Worm (Caenorhabditis elegans): ENCODE measurements around the gene pigw-1.

pigw-1 gene

DNA sequence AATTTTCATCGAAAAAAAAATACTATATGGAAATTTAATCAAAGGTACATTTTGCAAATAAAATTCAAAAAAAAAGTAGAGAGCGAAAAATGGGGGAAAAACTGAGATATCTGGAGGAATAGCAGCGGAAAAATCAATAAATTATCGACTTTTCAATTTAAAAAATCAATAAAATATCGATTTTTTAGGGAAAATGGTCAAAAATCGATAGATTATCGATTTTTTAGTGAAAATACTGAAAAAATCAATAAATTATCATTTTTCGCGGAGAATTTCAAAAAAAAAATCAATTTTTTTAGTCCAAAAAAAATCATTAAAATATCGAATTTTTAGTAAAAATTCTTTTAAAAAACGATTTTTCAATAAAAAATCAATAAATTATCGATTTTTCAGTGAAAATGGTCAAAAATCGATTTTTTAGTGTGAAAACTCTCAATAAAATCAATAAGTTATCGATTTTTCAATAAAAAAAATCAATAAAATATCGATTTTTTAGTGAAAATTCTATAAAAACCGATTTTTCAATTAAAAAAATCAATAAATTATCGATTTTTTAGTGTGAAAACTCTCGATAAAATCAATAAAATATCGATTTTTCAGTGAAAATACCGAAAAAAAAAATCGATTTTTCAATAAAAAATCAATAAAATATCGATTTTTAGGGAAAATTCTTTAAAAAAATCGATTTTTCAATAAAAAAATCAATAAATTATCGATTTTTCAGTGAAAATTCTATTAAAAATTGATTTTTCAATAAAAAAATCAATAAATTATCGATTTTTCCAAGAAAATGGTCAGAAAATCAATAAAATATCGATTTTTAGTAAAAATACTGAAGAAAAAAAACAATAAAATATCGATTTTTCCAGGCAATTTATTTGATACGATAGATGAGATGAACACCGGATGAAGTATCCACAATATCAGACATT, 1.1 kb upstream of the pigw-1 start:
- TF ChIP-seq T22C8.4 (GFP tag; IDR thresholded peaks at IDR 0.05) (peak; percentile 60), med-1 (GFP tag; optimal IDR thresholded peaks at IDR 0.05; ENCODE audit: insufficient read depth) (no peak)

- TF ChIP-seq flt-1 (GFP tag; IDR thresholded peaks at IDR 0.05) (peak; percentile 57), ztf-29 (GFP tag; IDR thresholded peaks at IDR 0.05) (no peak), klf-2 (GFP tag; conservative IDR thresholded peaks at IDR 0.05) (no peak)
These were observed 3.6 kb downstream of the pigw-1 start for ce11 chrII:2881088-2881487.

ce11 chrII:2878909-2879308, 5.8 kb downstream of the pigw-1 start:
- TF ChIP-seq flt-1 (GFP tag; IDR thresholded peaks at IDR 0.05) (no peak), tab-1 (GFP tag; IDR thresholded peaks at IDR 0.05) (no peak), cog-1 (tag; optimal IDR thresholded peaks at IDR 0.05) (no peak), ztf-23 (GFP tag; IDR thresholded peaks at IDR 0.05) (no peak), T22C8.4 (GFP tag; IDR thresholded peaks at IDR 0.05) (no peak), ref-1 (GFP tag; conservative IDR thresholded peaks at IDR 0.05) (no peak), ztf-29 (GFP tag; IDR thresholded peaks at IDR 0.05) (no peak), klf-2 (GFP tag; conservative IDR thresholded peaks at IDR 0.05) (no peak), med-1 (GFP tag; optimal IDR thresholded peaks at IDR 0.05; ENCODE audit: insufficient read depth) (no peak)

- TF ChIP-seq flt-1 (GFP tag; IDR thresholded peaks at IDR 0.05) (no peak), T22C8.4 (GFP tag; IDR thresholded peaks at IDR 0.05) (no peak), ztf-23 (GFP tag; IDR thresholded peaks at IDR 0.05) (no peak), med-1 (GFP tag; optimal IDR thresholded peaks at IDR 0.05; ENCODE audit: insufficient read depth) (no peak), klf-2 (GFP tag; conservative IDR thresholded peaks at IDR 0.05) (no peak), cog-1 (tag; optimal IDR thresholded peaks at IDR 0.05) (no peak), ztf-29 (GFP tag; IDR thresholded peaks at IDR 0.05) (no peak), ref-1 (GFP tag; conservative IDR thresholded peaks at IDR 0.05) (no peak), tab-1 (GFP tag; IDR thresholded peaks at IDR 0.05) (no peak)
These were observed 9.9 kb downstream of the pigw-1 start, which contains the start of gene Y110A2AL.1 for ce11 chrII:2874801-2875200. Gene Y110A2AL.1 (plus strand): TSS chrII:2875101.

ce11 chrII:2871816-2872215, 12.9 kb downstream of the pigw-1 start, which contains the start of gene Y110A2AL.10:
Gene Y110A2AL.10 (minus strand): TSS chrII:2871916.
- TF ChIP-seq T22C8.4 (GFP tag; IDR thresholded peaks at IDR 0.05) (no peak), ztf-29 (GFP tag; IDR thresholded peaks at IDR 0.05) (no peak), ref-1 (GFP tag; conservative IDR thresholded peaks at IDR 0.05) (no peak)

DNA sequence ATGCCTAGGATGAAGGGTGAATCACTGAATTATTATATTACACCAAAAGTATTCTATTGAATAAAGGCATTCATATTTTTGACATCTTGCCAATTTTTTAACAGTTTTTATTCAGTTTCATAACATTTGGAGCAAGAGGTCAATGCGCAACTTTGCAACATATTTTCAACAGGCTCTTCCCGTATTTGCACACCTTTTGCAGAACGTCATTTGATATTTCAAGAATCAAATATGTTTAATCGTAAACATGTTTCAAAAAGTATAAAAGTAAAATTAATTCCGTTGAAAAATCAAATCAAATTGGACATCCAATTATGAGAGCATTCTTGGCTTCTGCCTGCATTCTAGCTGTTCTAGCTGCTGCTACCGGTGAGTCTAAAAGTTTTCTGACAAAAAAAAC, 17.0 kb downstream of the pigw-1 start, which contains the start of gene Y110A2AL.2:
Gene Y110A2AL.2 (plus strand): TSS at position 301 of the 400 bp plus-strand sequence.
- TF ChIP-seq ztf-29 (GFP tag; IDR thresholded peaks at IDR 0.05) = no peak
- TF ChIP-seq ztf-23 (GFP tag; IDR thresholded peaks at IDR 0.05) = no peak
- TF ChIP-seq klf-2 (GFP tag; conservative IDR thresholded peaks at IDR 0.05) = no peak
- TF ChIP-seq T22C8.4 (GFP tag; IDR thresholded peaks at IDR 0.05) = no peak
- TF ChIP-seq tab-1 (GFP tag; IDR thresholded peaks at IDR 0.05) = no peak
- TF ChIP-seq cog-1 (tag; optimal IDR thresholded peaks at IDR 0.05) = no peak
- no peak for TF ChIP-seq ref-1 (GFP tag; conservative IDR thresholded peaks at IDR 0.05)
- TF ChIP-seq med-1 (GFP tag; optimal IDR thresholded peaks at IDR 0.05; ENCODE audit: insufficient read depth) = no peak
- TF ChIP-seq flt-1 (GFP tag; IDR thresholded peaks at IDR 0.05) = no peak

DNA sequence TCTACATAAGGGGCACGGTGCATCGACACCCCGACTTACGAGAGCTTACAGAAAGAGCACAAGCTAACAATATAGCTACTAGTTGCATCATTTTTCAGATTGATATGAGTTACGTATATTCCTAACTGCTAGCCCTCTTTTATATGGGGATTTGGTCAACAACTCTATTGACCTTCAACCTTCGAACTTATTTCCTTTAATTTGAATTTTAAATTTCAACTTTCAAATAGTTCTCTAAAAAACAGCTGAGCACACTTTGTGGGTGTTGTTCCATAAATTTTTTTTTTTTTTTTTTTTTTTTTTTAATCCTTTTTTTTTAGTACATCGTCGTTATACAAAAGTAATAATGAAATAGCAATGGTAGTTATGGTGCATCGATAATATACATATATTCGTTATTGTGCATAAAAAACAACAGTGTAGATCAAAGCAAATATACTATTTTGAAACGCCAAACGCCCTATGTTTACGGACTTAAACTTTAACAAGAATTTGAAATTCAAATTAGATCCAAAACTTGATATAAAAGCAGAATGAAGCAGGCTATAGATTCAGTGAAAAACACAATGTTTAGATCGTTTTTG, 18.1 kb downstream of the pigw-1 start, which contains the start of the genes Y110A2AL.9 and Y110A2AL.3:
Gene Y110A2AL.9 (minus strand): TSS at position 101 of the 584 bp plus-strand sequence.
Gene Y110A2AL.3 (plus strand): TSS at position 534 of the 584 bp plus-strand sequence.
- TF ChIP-seq ref-1 (GFP tag; conservative IDR thresholded peaks at IDR 0.05) = no peak
- no peak for TF ChIP-seq flt-1 (GFP tag; IDR thresholded peaks at IDR 0.05)
- TF ChIP-seq klf-2 (GFP tag; conservative IDR thresholded peaks at IDR 0.05) = no peak
- no peak for TF ChIP-seq ztf-23 (GFP tag; IDR thresholded peaks at IDR 0.05)
- TF ChIP-seq cog-1 (tag; optimal IDR thresholded peaks at IDR 0.05) = no peak
- TF ChIP-seq T22C8.4 (GFP tag; IDR thresholded peaks at IDR 0.05) = no peak
- TF ChIP-seq ztf-29 (GFP tag; IDR thresholded peaks at IDR 0.05) = no peak
- TF ChIP-seq med-1 (GFP tag; optimal IDR thresholded peaks at IDR 0.05; ENCODE audit: insufficient read depth) = no peak
- TF ChIP-seq tab-1 (GFP tag; IDR thresholded peaks at IDR 0.05) = no peak

DNA sequence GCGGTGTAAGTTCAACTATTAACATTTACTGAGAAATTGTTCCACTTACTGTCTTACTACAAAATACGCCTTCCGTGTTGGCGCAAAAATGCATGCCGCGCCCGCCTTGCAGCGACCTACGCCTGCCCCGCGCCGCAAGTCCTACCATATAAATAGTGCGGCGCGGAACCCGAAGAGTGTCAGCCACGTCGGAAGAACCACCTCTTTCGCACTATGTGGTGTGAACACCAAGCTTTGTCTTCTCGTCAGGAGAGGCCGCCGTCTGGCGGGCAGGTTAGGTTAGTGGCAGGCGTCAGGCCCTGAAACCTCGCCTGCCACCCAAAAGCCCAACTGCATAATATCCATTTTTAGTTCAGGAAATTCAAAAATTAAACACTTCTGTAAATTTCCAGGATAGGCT, 19.4 kb downstream of the pigw-1 start:
- TF ChIP-seq tab-1 (GFP tag; IDR thresholded peaks at IDR 0.05) (no peak), T22C8.4 (GFP tag; IDR thresholded peaks at IDR 0.05) (no peak), ztf-23 (GFP tag; IDR thresholded peaks at IDR 0.05) (no peak), ref-1 (GFP tag; conservative IDR thresholded peaks at IDR 0.05) (no peak), med-1 (GFP tag; optimal IDR thresholded peaks at IDR 0.05; ENCODE audit: insufficient read depth) (no peak), flt-1 (GFP tag; IDR thresholded peaks at IDR 0.05) (no peak), klf-2 (GFP tag; conservative IDR thresholded peaks at IDR 0.05) (no peak), ztf-29 (GFP tag; IDR thresholded peaks at IDR 0.05) (no peak), cog-1 (tag; optimal IDR thresholded peaks at IDR 0.05) (no peak)

DNA sequence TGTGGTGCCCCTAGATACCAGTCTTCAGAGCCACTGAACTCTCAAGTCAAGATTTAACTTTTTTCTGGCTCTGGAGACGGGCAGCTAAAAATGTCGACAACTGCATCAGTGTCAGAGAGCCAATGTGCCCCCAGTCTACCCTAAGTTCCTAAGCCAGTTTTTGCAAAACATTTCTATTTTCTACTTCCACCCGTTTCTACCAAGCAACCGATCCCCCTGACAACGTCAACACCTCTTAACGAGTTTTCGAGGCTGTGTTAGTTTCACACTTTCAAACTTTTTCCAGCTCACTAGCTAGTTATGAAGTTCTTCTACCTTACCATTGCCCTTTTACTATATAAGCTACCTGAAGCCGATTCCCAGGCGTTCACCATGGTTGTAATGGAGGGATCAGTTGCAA, 20.5 kb downstream of the pigw-1 start, which contains the start of gene Y110A2AL.5:
Gene Y110A2AL.5 (plus strand): TSS at position 301 of the 400 bp plus-strand sequence.
- TF ChIP-seq klf-2 (GFP tag; conservative IDR thresholded peaks at IDR 0.05) (no peak), T22C8.4 (GFP tag; IDR thresholded peaks at IDR 0.05) (no peak), med-1 (GFP tag; optimal IDR thresholded peaks at IDR 0.05; ENCODE audit: insufficient read depth) (no peak), ref-1 (GFP tag; conservative IDR thresholded peaks at IDR 0.05) (no peak)

Measured in whole organism, midembryonic.